Worm (Caenorhabditis elegans) whole organism, mixed stage, embryonic: ENCODE data around the gene ZK470.1.

Experiments used
- M03D4.4 ChIP-seq: sonication (generic microtip); optimal IDR thresholded peaks from 2 replicates; lab custom pipeline; 2017; ENCODE audit warnings: mild to moderate bottlenecking, missing genetic modification characterization, missing compliant biosample characterization
- bed-3 ChIP-seq: fragments of 200-800 bp; sonication (Bioruptor generic); optimal IDR thresholded peaks from 3 replicates; lab custom pipeline; 2018; ENCODE audit warnings: mild to moderate bottlenecking, missing genetic modification characterization, moderate library complexity, missing compliant biosample characterization
- blmp-1 ChIP-seq: fragments of 150-350 bp; optimal IDR thresholded peaks from 2 replicates; lab custom pipeline; 2014; ENCODE audit warnings: missing biosample characterization, missing genetic modification characterization
- ceh-39 ChIP-seq: fragments of 150-350 bp; optimal IDR thresholded peaks from 2 replicates; lab custom pipeline; 2014; ENCODE audit warnings: missing biosample characterization, missing genetic modification characterization
- ceh-43 ChIP-seq: fragments of 200-800 bp; sonication (Bioruptor generic); optimal IDR thresholded peaks from 2 replicates; lab custom pipeline; 2018; ENCODE audit warnings: mild to moderate bottlenecking, missing genetic modification characterization, moderate library complexity, missing compliant biosample characterization
- ceh-83 ChIP-seq: fragments of 200-800 bp; sonication (Bioruptor generic); optimal IDR thresholded peaks from 2 replicates; lab custom pipeline; 2018; ENCODE audit warnings: mild to moderate bottlenecking, missing genetic modification characterization, missing compliant biosample characterization
- ces-1 ChIP-seq: fragments of 150-350 bp; optimal IDR thresholded peaks from 2 replicates; lab custom pipeline; 2014; ENCODE audit warnings: missing biosample characterization, missing genetic modification reagents, missing genetic modification characterization
- cnd-1 ChIP-seq: fragments of 200-800 bp; sonication (Bioruptor generic); optimal IDR thresholded peaks from 2 replicates; lab custom pipeline; 2018; ENCODE audit warnings: mild to moderate bottlenecking, missing genetic modification characterization, missing compliant biosample characterization
- drap-1 ChIP-seq: fragments of 200-800 bp; sonication (Bioruptor generic); optimal IDR thresholded peaks from 3 replicates; lab custom pipeline; 2018; ENCODE audit warnings: mild to moderate bottlenecking, missing genetic modification characterization, missing compliant biosample characterization
- elt-1 ChIP-seq: sonication (generic microtip); optimal IDR thresholded peaks from 2 replicates; lab custom pipeline; 2017; ENCODE audit warnings: missing genetic modification characterization, mild to moderate bottlenecking, missing compliant biosample characterization, antibody characterized with exemption, moderate library complexity, borderline replicate concordance; ENCODE audit not compliant: insufficient read depth
- elt-3 ChIP-seq: fragments of 150-350 bp; optimal IDR thresholded peaks from 2 replicates; lab custom pipeline; 2014; ENCODE audit warnings: missing biosample characterization, missing genetic modification characterization
- flh-1 ChIP-seq: fragments of 200-800 bp; sonication (Bioruptor generic); optimal IDR thresholded peaks from 2 replicates; lab custom pipeline; 2018; ENCODE audit warnings: mild to moderate bottlenecking, missing genetic modification characterization, moderate library complexity, missing compliant biosample characterization
- ham-2 ChIP-seq: fragments of 200-800 bp; sonication (Bioruptor generic); optimal IDR thresholded peaks from 2 replicates; lab custom pipeline; 2018; ENCODE audit warnings: mild to moderate bottlenecking, missing genetic modification characterization, missing compliant biosample characterization
- hlh-1 ChIP-seq: fragments of 150-350 bp; optimal IDR thresholded peaks from 2 replicates; lab custom pipeline; 2014; ENCODE audit warnings: missing biosample characterization, missing genetic modification reagents, missing genetic modification characterization
- lin-13 ChIP-seq: fragments of 150-350 bp; optimal IDR thresholded peaks from 2 replicates; lab custom pipeline; 2014; ENCODE audit warnings: missing biosample characterization, missing genetic modification characterization
- lin-32 ChIP-seq: fragments of 200-800 bp; sonication (Bioruptor generic); optimal IDR thresholded peaks from 2 replicates; lab custom pipeline; 2018; ENCODE audit warnings: mild to moderate bottlenecking, missing genetic modification characterization, missing compliant biosample characterization
- lsy-2 ChIP-seq: fragments of 150-350 bp; optimal IDR thresholded peaks from 2 replicates; lab custom pipeline; 2014; ENCODE audit warnings: missing biosample characterization, missing genetic modification characterization
- mab-5 ChIP-seq: fragments of 150-350 bp; optimal IDR thresholded peaks from 2 replicates; lab custom pipeline; 2014; ENCODE audit warnings: missing biosample characterization, missing genetic modification characterization
- mep-1 ChIP-seq: fragments of 150-350 bp; optimal IDR thresholded peaks from 2 replicates; lab custom pipeline; 2017; ENCODE audit warnings: missing biosample characterization, missing genetic modification reagents, missing genetic modification characterization, inconsistent platforms
- mls-2 ChIP-seq: sonication (generic microtip); optimal IDR thresholded peaks from 2 replicates; lab custom pipeline; 2016; ENCODE audit warnings: mild to moderate bottlenecking, missing genetic modification characterization, moderate library complexity, missing compliant biosample characterization
- nhr-12 ChIP-seq: fragments of 150-350 bp; optimal IDR thresholded peaks from 2 replicates; lab custom pipeline; 2014; ENCODE audit warnings: missing biosample characterization, missing genetic modification characterization
- nhr-2 ChIP-seq: fragments of 150-350 bp; optimal IDR thresholded peaks from 2 replicates; lab custom pipeline; 2014; ENCODE audit warnings: missing biosample characterization, missing genetic modification characterization
- nhr-237 ChIP-seq: fragments of 150-350 bp; optimal IDR thresholded peaks from 2 replicates; lab custom pipeline; 2014; ENCODE audit warnings: missing biosample characterization, missing genetic modification characterization
- nhr-28 ChIP-seq: fragments of 150-350 bp; optimal IDR thresholded peaks from 2 replicates; lab custom pipeline; 2014; ENCODE audit warnings: missing biosample characterization, missing genetic modification characterization
- nhr-76 ChIP-seq: sonication (generic microtip); optimal IDR thresholded peaks from 2 replicates; lab custom pipeline; 2017; ENCODE audit warnings: missing biosample characterization, missing genetic modification characterization
- pha-4 ChIP-seq: fragments of 150-350 bp; optimal IDR thresholded peaks from 2 replicates; lab custom pipeline; 2018; ENCODE audit warnings: missing biosample characterization, missing genetic modification reagents, missing genetic modification characterization
- sem-2 ChIP-seq: fragments of 200-800 bp; sonication (Bioruptor generic); optimal IDR thresholded peaks from 2 replicates; lab custom pipeline; 2018; ENCODE audit warnings: mild to moderate bottlenecking, missing genetic modification characterization, missing compliant biosample characterization
- snpc-4 ChIP-seq: fragments of 150-350 bp; optimal IDR thresholded peaks from 2 replicates; lab custom pipeline; 2014; ENCODE audit warnings: missing biosample characterization, missing genetic modification characterization
- sptf-1 ChIP-seq: sonication (generic microtip); optimal IDR thresholded peaks from 2 replicates; lab custom pipeline; 2017; ENCODE audit warnings: mild to moderate bottlenecking, missing genetic modification characterization, moderate library complexity, missing compliant biosample characterization
- tbx-8 ChIP-seq: fragments of 200-800 bp; sonication (Bioruptor generic); optimal IDR thresholded peaks from 2 replicates; lab custom pipeline; 2018; ENCODE audit warnings: mild to moderate bottlenecking, missing genetic modification characterization, moderate library complexity, missing compliant biosample characterization
- unc-120 ChIP-seq: sonication (generic microtip); optimal IDR thresholded peaks from 2 replicates; lab custom pipeline; 2017; ENCODE audit warnings: missing genetic modification characterization, missing compliant biosample characterization; ENCODE audit not compliant: poor library complexity, severe bottlenecking
- unc-39 ChIP-seq: fragments of 150-350 bp; optimal IDR thresholded peaks from 2 replicates; lab custom pipeline; 2014; ENCODE audit warnings: missing biosample characterization, missing genetic modification characterization
- unc-62 ChIP-seq: fragments of 150-350 bp; optimal IDR thresholded peaks from 2 replicates; lab custom pipeline; 2014; ENCODE audit warnings: missing biosample characterization, missing genetic modification reagents, missing genetic modification characterization
- zip-8 ChIP-seq: fragments of 150-350 bp; optimal IDR thresholded peaks from 2 replicates; lab custom pipeline; 2014; ENCODE audit warnings: missing biosample characterization, missing genetic modification characterization
- ztf-11 ChIP-seq: fragments of 150-350 bp; optimal IDR thresholded peaks from 2 replicates; lab custom pipeline; 2014; ENCODE audit warnings: missing biosample characterization, missing genetic modification characterization

The ZK470.1 gene

DNA sequence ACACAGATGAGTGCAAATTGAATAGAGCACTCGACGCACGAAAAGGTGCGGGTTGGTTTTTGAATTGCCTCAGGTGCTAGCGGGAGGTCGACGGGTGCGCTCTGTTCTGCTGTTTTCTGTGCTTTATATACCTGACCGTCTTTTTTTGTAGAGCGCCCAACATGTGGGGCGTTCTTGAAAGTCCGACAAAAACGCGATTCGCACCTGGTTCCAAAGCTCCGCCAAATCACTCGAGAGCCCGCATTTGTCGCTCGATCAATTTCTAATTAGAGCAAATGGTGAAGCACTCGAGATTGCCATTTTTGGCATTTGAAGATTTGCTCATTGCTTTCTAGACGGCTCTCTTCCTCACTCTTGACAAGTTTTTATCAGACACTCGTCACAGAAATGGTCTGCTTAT is 13.9 kb downstream of the ZK470.1 start, which contains the start of gene ZK470.6:
Gene ZK470.6 (minus strand): TSS at position 101 of the 400 bp plus-strand sequence.
- TF ChIP-seq nhr-28 (tag; lab: Kevin White, UChicago): no peak
- no peak for TF ChIP-seq M03D4.4 (tag; lab: Kevin White, UChicago)
- TF ChIP-seq drap-1 (GFP tag; lab: Kevin White, UChicago): no peak
- no peak for TF ChIP-seq flh-1
- no peak for TF ChIP-seq elt-3 (tag; lab: Kevin White, UChicago)
- no peak for TF ChIP-seq hlh-1 (tag; lab: Kevin White, UChicago)
- TF ChIP-seq tbx-8 (GFP tag; lab: Kevin White, UChicago): no peak
- TF ChIP-seq nhr-2 (tag; lab: Kevin White, UChicago): no peak

DNA sequence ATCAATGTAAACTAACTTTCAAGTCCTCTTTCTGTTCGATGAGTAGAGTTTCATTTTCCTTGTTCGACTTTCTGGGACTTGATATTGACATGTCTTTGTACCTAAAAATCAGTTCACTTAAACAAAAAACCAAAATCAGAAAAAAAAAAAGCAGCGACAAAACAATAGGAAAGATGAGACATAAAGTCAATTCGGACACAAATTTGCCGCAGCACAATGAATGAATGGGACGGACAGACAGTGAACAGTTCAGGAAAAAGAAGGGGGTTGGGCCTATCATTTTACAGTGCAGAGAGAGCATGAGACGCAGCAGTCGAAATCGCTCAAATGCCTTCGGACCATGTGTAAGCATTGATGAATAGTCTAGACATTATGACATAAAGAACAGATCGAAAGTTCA is 23.2 kb downstream of the ZK470.1 start, which contains the start of gene mrp-6:
Gene mrp-6 (minus strand): TSS at position 101 of the 400 bp plus-strand sequence.
- TF ChIP-seq unc-39 (tag; lab: Kevin White, UChicago): no peak
- TF ChIP-seq M03D4.4 (tag; lab: Kevin White, UChicago): no peak
- TF ChIP-seq ceh-43 (GFP tag; lab: Kevin White, UChicago): no peak
- TF ChIP-seq elt-1 (tag; lab: Kevin White, UChicago): no peak
- TF ChIP-seq sptf-1 (tag; lab: Kevin White, UChicago): no peak
- no peak for TF ChIP-seq unc-120 (tag; lab: Kevin White, UChicago)
- no peak for TF ChIP-seq ham-2 (GFP tag; lab: Kevin White, UChicago)
- TF ChIP-seq mep-1 (tag; lab: Kevin White, UChicago): no peak
- TF ChIP-seq snpc-4 (tag; lab: Kevin White, UChicago): no peak
- no peak for TF ChIP-seq ztf-11 (tag; lab: Kevin White, UChicago)
- no peak for TF ChIP-seq hlh-1 (tag; lab: Kevin White, UChicago)
- TF ChIP-seq flh-1: no peak
- TF ChIP-seq drap-1 (GFP tag; lab: Kevin White, UChicago): no peak
- TF ChIP-seq nhr-76 (tag; lab: Kevin White, UChicago): no peak
- no peak for TF ChIP-seq unc-62 (GFP tag; lab: Kevin White, UChicago)
- no peak for TF ChIP-seq lin-32 (GFP tag; lab: Kevin White, UChicago)
- TF ChIP-seq nhr-12: no peak
- no peak for TF ChIP-seq ces-1 (GFP tag; lab: Kevin White, UChicago)
- no peak for TF ChIP-seq ceh-83 (GFP tag; lab: Kevin White, UChicago)

DNA sequence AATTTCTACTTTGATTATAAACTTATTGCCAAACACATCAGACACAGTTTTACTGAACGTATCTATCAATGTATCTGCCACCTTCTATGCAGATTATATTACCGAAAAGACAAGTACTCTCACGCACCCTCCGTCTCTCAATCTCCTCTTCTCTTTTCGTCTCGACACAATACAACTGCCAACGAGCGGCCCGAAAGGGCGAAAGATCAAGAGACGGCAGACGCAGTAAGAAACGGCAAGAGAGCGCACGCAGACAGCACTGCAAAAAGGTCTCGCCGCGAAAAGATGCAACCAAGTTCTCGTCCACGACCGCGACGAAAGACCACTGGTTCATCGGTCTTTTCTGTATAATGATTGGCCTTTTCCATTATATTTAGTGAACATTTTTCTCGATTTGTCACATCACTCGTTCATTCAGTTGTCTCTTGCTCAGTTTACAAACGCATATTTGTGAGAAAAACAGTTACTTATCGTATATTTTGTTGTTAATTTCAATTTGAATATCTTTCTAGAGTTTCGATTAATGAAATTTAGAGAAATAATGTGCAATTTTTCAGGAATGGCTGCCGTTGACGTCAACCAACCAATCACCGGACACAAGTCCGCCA is 27.1 kb downstream of the ZK470.1 start, which contains the start of gene vha-12:
Gene vha-12 (plus strand): TSS at position 558 of the 608 bp plus-strand sequence.
- TF ChIP-seq unc-120 (tag; lab: Kevin White, UChicago) (peak; percentile 72), nhr-237 (peak; percentile 82), hlh-1 (tag; lab: Kevin White, UChicago) (peak; percentile 74), nhr-2 (tag; lab: Kevin White, UChicago) (peak; percentile 30), elt-3 (tag; lab: Kevin White, UChicago) (peak; percentile 40), bed-3 (GFP tag; lab: Kevin White, UChicago) (no peak), ztf-11 (tag; lab: Kevin White, UChicago) (no peak), lsy-2 (tag; lab: Kevin White, UChicago) (peak; percentile 45), mls-2 (tag; lab: Kevin White, UChicago) (peak; percentile 20), ceh-39 (tag; lab: Kevin White, UChicago) (peak; percentile 21), pha-4 (tag; lab: Kevin White, UChicago) (peak; percentile 81), flh-1 (no peak), tbx-8 (GFP tag; lab: Kevin White, UChicago) (no peak), sem-2 (GFP tag; lab: Kevin White, UChicago) (no peak), nhr-12 (no peak), ceh-83 (GFP tag; lab: Kevin White, UChicago) (no peak), lin-13 (tag; lab: Kevin White, UChicago) (no peak), mab-5 (tag; lab: Kevin White, UChicago) (no peak), snpc-4 (tag; lab: Kevin White, UChicago) (no peak), lin-32 (GFP tag; lab: Kevin White, UChicago) (no peak), ham-2 (GFP tag; lab: Kevin White, UChicago) (no peak), sptf-1 (tag; lab: Kevin White, UChicago) (peak; percentile 31), ceh-43 (GFP tag; lab: Kevin White, UChicago) (no peak), nhr-76 (tag; lab: Kevin White, UChicago) (no peak), ces-1 (GFP tag; lab: Kevin White, UChicago) (peak; percentile 94), zip-8 (tag; lab: Kevin White, UChicago) (no peak), elt-1 (tag; lab: Kevin White, UChicago) (peak; percentile 19), mep-1 (tag; lab: Kevin White, UChicago) (peak; percentile 87), blmp-1 (tag; lab: Kevin White, UChicago) (no peak), cnd-1 (tag; lab: Kevin White, UChicago) (no peak), unc-62 (GFP tag; lab: Kevin White, UChicago) (peak; percentile 84), M03D4.4 (tag; lab: Kevin White, UChicago) (no peak), nhr-28 (tag; lab: Kevin White, UChicago) (no peak), unc-39 (tag; lab: Kevin White, UChicago) (no peak), drap-1 (GFP tag; lab: Kevin White, UChicago) (no peak)
